Worm (Caenorhabditis elegans): ENCODE measurements around the gene srh-127.

- TF ChIP-seq aly-1 (tag; optimal IDR thresholded peaks at IDR 0.05) (no peak), tra-4 (tag; optimal IDR thresholded peaks at IDR 0.05) (no peak), B0310.2 (tag; optimal IDR thresholded peaks at IDR 0.05) (no peak), hmbx-1 (tag; optimal IDR thresholded peaks at IDR 0.05) (no peak), tbx-37 (GFP tag; conservative IDR thresholded peaks at IDR 0.05) (no peak), tbx-11 (GFP tag; IDR thresholded peaks at IDR 0.05) (no peak)
These were observed 20.9 kb downstream of the srh-127 start, which contains the start of gene srh-146 for ce11 chrV:2913948-2914347.

Data from whole organism, early embryonic.